Worm (Caenorhabditis elegans) whole organism, young adult: ENCODE results near the gene acox-1.6.
A peak's percentile ranks its signal among the peaks of the same experiment; 100 is the strongest.

Experiments
- B0035.1 ChIP-seq: sonication (generic microtip); optimal IDR thresholded peaks from 2 replicates; lab custom pipeline; 2016; ENCODE audit warnings: missing genetic modification characterization, mild to moderate bottlenecking, missing compliant biosample characterization, missing genotype, missing genetic modification reagents
- F39B2.1 ChIP-seq: fragments of 200-800 bp; sonication (Bioruptor generic); IDR thresholded peaks from 2 replicates; pipeline ENCODE4 v1.3.6; 2022; ENCODE audit warnings: missing genetic modification reagents, missing genetic modification characterization, missing compliant biosample characterization
- F49E8.2 ChIP-seq: sonication (generic microtip); optimal IDR thresholded peaks from 3 replicates; lab custom pipeline; 2017; ENCODE audit warnings: missing genetic modification characterization, mild to moderate bottlenecking, missing compliant biosample characterization, antibody characterized with exemption, moderate library complexity; ENCODE audit not compliant: insufficient read depth
- F57C9.4 ChIP-seq: sonication (generic microtip); optimal IDR thresholded peaks from 2 replicates; lab custom pipeline; 2017; ENCODE audit warnings: mild to moderate bottlenecking, missing genetic modification characterization, missing compliant biosample characterization
- K12H6.12 ChIP-seq: fragments of 200-800 bp; sonication (Bioruptor generic); optimal IDR thresholded peaks from 2 replicates; lab custom pipeline; 2018; ENCODE audit warnings: mild to moderate bottlenecking, missing genetic modification characterization, missing compliant biosample characterization
- Y53F4B.3 ChIP-seq: fragments of 200-800 bp; sonication (Bioruptor generic); IDR thresholded peaks from 2 replicates; pipeline ENCODE4 v1.3.6; 2022; ENCODE audit warnings: missing genetic modification reagents, missing genetic modification characterization, missing compliant biosample characterization
- Y53G8AR.9 ChIP-seq: fragments of 200-800 bp; sonication (Bioruptor generic); conservative IDR thresholded peaks from 2 replicates; pipeline ENCODE4 v1.3.6; 2022; ENCODE audit warnings: missing genetic modification reagents, missing genetic modification characterization, missing compliant biosample characterization
- aptf-3 ChIP-seq: fragments of 200-800 bp; sonication (Bioruptor generic); IDR thresholded peaks from 2 replicates; pipeline ENCODE4 v1.3.6; 2022; ENCODE audit warnings: missing genetic modification characterization, missing compliant biosample characterization
- attf-5 ChIP-seq: fragments of 200-800 bp; sonication (Bioruptor generic); optimal IDR thresholded peaks from 2 replicates; lab custom pipeline; 2018; ENCODE audit warnings: mild to moderate bottlenecking, missing genetic modification characterization, missing compliant biosample characterization
- ceh-27 ChIP-seq: fragments of 200-800 bp; sonication (Bioruptor generic); optimal IDR thresholded peaks from 2 replicates; lab custom pipeline; 2018; ENCODE audit warnings: mild to moderate bottlenecking, missing genetic modification characterization, moderate library complexity, missing compliant biosample characterization
- ceh-58 ChIP-seq: fragments of 200-800 bp; sonication (Bioruptor generic); IDR thresholded peaks from 2 replicates; pipeline ENCODE4 v1.3.6; 2022; ENCODE audit warnings: missing genetic modification characterization, missing compliant biosample characterization
- dox-1 ChIP-seq: fragments of 200-800 bp; sonication (Bioruptor generic); IDR thresholded peaks from 2 replicates; pipeline ENCODE4 v1.3.6; 2022; ENCODE audit warnings: missing genetic modification reagents, missing genetic modification characterization, missing compliant biosample characterization
- dpff-1 ChIP-seq: sonication (generic microtip); optimal IDR thresholded peaks from 2 replicates; lab custom pipeline; 2017; ENCODE audit warnings: mild to moderate bottlenecking, missing genetic modification characterization, missing compliant biosample characterization
- dpl-1 ChIP-seq: fragments of 150-350 bp; optimal IDR thresholded peaks from 2 replicates; lab custom pipeline; 2014; ENCODE audit warnings: missing biosample characterization, missing genetic modification reagents, missing genetic modification characterization
- gei-17 ChIP-seq: fragments of 200-800 bp; sonication (Bioruptor generic); optimal IDR thresholded peaks from 2 replicates; lab custom pipeline; 2018; ENCODE audit warnings: mild to moderate bottlenecking, missing genetic modification characterization, missing compliant biosample characterization
- him-1 ChIP-seq: sonication (generic microtip); optimal IDR thresholded peaks from 2 replicates; lab custom pipeline; 2016; ENCODE audit warnings: missing genotype, missing genetic modification reagents, missing genetic modification characterization, missing compliant biosample characterization
- hlh-26 ChIP-seq: fragments of 200-800 bp; sonication (Bioruptor generic); conservative IDR thresholded peaks from 2 replicates; pipeline ENCODE4 v1.3.6; 2022; ENCODE audit warnings: missing genetic modification reagents, missing genetic modification characterization, missing compliant biosample characterization
- hsf-1 ChIP-seq: fragments of 200-800 bp; sonication (Bioruptor generic); IDR thresholded peaks from 2 replicates; pipeline ENCODE4 v1.3.6; 2022; ENCODE audit warnings: missing genetic modification reagents, missing genetic modification characterization, missing compliant biosample characterization
- let-607 ChIP-seq, 2 experiments: fragments of 200-800 bp in 1 of 2; sonication (Bioruptor generic) in 1 of 2; sonication (generic microtip) in 1 of 2; optimal IDR thresholded peaks; 2 replicates each; lab custom pipeline; 2016 to 2018; ENCODE audit warnings: mild to moderate bottlenecking in 2 of 2, missing compliant biosample characterization in 2 of 2, missing genetic modification characterization in 2 of 2, moderate library complexity in 2 of 2, missing genotype in 1 of 2
- lin-35 ChIP-seq, 3 experiments: fragments of 150-350 bp in 2 of 3; sonication (generic microtip) in 1 of 3; optimal IDR thresholded peaks; 2 replicates each; lab custom pipeline; 2014 to 2018; ENCODE audit warnings: missing biosample characterization in 3 of 3, missing genetic modification characterization in 3 of 3, missing genetic modification reagents in 3 of 3
- mcd-1 ChIP-seq: fragments of 200-800 bp; sonication (Bioruptor generic); IDR thresholded peaks from 2 replicates; pipeline ENCODE4 v1.3.6; 2022; ENCODE audit warnings: missing genetic modification reagents, missing genetic modification characterization, missing compliant biosample characterization
- nhr-120 ChIP-seq: fragments of 200-800 bp; sonication (Bioruptor generic); IDR thresholded peaks from 2 replicates; pipeline ENCODE4 v1.3.6; 2022; ENCODE audit warnings: missing genetic modification characterization, missing compliant biosample characterization
- nhr-80 ChIP-seq: sonication (generic microtip); optimal IDR thresholded peaks from 2 replicates; lab custom pipeline; 2016; ENCODE audit warnings: missing genetic modification characterization, missing compliant biosample characterization
- rcor-1 ChIP-seq: fragments of 200-800 bp; sonication (Bioruptor generic); IDR thresholded peaks from 2 replicates; pipeline ENCODE4 v1.3.6; 2022; ENCODE audit warnings: missing genetic modification reagents, missing genetic modification characterization, missing compliant biosample characterization
- snpc-1.1 ChIP-seq: sonication (generic microtip); optimal IDR thresholded peaks from 2 replicates; lab custom pipeline; 2017; ENCODE audit warnings: missing genetic modification characterization, mild to moderate bottlenecking, missing compliant biosample characterization, antibody characterized with exemption, moderate library complexity, missing genotype, missing genetic modification reagents; ENCODE audit not compliant: insufficient read depth
- snpc-4 ChIP-seq, 5 experiments: fragments of 150-350 bp in 1 of 5; sonication (generic microtip) in 4 of 5; optimal IDR thresholded peaks; 2 replicates each; lab custom pipeline; 2014 to 2018; ENCODE audit warnings: missing genetic modification characterization in 5 of 5, missing biosample characterization in 3 of 5, antibody characterized with exemption in 2 of 5, mild to moderate bottlenecking in 2 of 5, missing compliant biosample characterization in 2 of 5, missing genotype in 2 of 5, moderate library complexity in 2 of 5, missing genetic modification reagents in 1 of 5
- somi-1 ChIP-seq: fragments of 200-800 bp; sonication (Bioruptor generic); optimal IDR thresholded peaks from 2 replicates; lab custom pipeline; 2018; ENCODE audit warnings: mild to moderate bottlenecking, missing genetic modification characterization, missing compliant biosample characterization
- ztf-18 ChIP-seq: sonication (generic microtip); optimal IDR thresholded peaks from 2 replicates; lab custom pipeline; 2016; ENCODE audit warnings: missing genotype, mild to moderate bottlenecking, missing genetic modification characterization, missing compliant biosample characterization
- ztf-28 ChIP-seq: fragments of 200-800 bp; sonication (Bioruptor generic); IDR thresholded peaks from 2 replicates; pipeline ENCODE4 v1.3.6; 2022; ENCODE audit warnings: missing genetic modification reagents, missing genetic modification characterization, missing compliant biosample characterization
- ztf-6 ChIP-seq: fragments of 200-800 bp; sonication (Bioruptor generic); IDR thresholded peaks from 2 replicates; pipeline ENCODE4 v1.3.6; 2022; ENCODE audit warnings: missing genetic modification reagents, missing genetic modification characterization, missing compliant biosample characterization

The acox-1.6 gene

DNA sequence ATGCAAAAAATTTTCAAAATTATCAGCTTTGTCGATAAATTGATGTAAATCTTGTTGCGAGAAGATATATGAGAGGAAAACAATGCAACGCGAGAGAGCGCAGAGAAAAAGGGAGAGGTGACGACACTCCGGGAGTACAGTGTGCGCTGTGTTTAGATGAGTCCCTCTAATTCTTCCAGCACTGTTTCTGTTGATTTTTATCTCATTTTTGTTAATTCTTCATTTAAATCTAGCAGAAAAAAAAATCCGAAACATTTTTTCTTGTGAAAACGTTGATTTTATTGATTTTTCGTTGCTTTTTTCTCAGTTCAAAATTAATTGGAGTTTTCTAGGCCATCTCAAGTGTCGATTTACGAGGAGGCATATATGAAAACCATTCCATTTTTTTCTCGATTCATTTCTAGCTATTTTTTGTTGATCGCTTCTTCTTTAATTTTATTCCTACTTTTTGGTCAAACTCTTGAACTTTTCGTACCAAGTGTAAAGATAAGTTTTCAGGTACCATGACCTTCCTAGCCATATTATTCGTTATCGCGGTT is 11.1 kb upstream of the acox-1.6 start, which contains the start of gene acl-1 (continued):
- peak in 1 of 2 experiments; percentile 76 for TF ChIP-seq let-607 (tag; optimal IDR thresholded peaks at IDR 0.05; lab: Kevin White, UChicago)
- TF ChIP-seq somi-1 (GFP tag; lab: Kevin White, UChicago) = peak; percentile 37
- peak; percentile 82 for TF ChIP-seq K12H6.12 (tag; lab: Kevin White, UChicago)
- no peak for TF ChIP-seq F39B2.1 (GFP tag; lab: Robert Waterston, UW)
- peak; percentile 45 for TF ChIP-seq ceh-27 (GFP tag; lab: Kevin White, UChicago)
- TF ChIP-seq lin-35 (GFP tag; optimal IDR thresholded peaks at IDR 0.05; lab: Kevin White, UChicago) = peak in 1 of 3 experiments; percentile 39
- TF ChIP-seq dpff-1 (tag; lab: Kevin White, UChicago) = no peak
- peak; percentile 29; the same call in 1 of the 2 replicates for TF ChIP-seq rcor-1 (GFP tag; lab: Robert Waterston, UW)
- TF ChIP-seq snpc-4 (GFP tag; optimal IDR thresholded peaks at IDR 0.05; lab: Kevin White, UChicago) = no peak
- TF ChIP-seq snpc-4 (tag; optimal IDR thresholded peaks at IDR 0.05; lab: Kevin White, UChicago) = peak in 2 of 4 experiments; percentile 30 to 55
- TF ChIP-seq mcd-1 (GFP tag; lab: Robert Waterston, UW) = peak; percentile 42; the same call in 1 of the 2 replicates
- TF ChIP-seq Y53F4B.3 (GFP tag; lab: Robert Waterston, UW) = no peak
- TF ChIP-seq nhr-120 (GFP tag; lab: Robert Waterston, UW) = no peak
- peak; percentile 26 for TF ChIP-seq snpc-1.1 (tag; lab: Kevin White, UChicago)
- TF ChIP-seq gei-17 (GFP tag; lab: Kevin White, UChicago) = peak; percentile 21
- peak; percentile 15; the same call in 1 of the 2 replicates for TF ChIP-seq dox-1 (GFP tag; lab: Robert Waterston, UW)
- peak; percentile 20 for TF ChIP-seq F57C9.4 (tag; lab: Kevin White, UChicago)
- TF ChIP-seq aptf-3 = no peak

DNA sequence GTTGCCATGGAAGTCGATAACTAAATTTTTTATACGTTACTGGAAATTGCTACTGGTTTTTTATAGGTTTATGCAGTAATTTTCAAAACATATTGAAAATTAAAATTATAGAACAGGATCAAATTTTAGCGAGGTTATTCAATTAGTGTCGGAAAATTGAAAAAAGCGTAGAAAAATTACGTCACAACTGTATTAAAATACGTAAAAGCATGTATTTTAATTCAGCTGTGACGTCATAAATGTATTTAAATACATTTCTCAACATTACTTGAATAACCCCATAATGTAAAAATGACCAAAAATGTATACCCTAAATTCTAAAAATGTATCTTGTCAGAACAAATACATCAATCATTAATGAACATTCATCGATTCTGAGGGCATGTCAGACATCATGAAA is 10.5 kb upstream of the acox-1.6 start:
- TF ChIP-seq hlh-26 (GFP tag; lab: Robert Waterston, UW) = no peak
- no peak for TF ChIP-seq ceh-58
- TF ChIP-seq F49E8.2 (tag; lab: Kevin White, UChicago) = no peak
- no peak for TF ChIP-seq B0035.1 (tag; lab: Kevin White, UChicago)
- TF ChIP-seq ztf-18 = no peak

DNA sequence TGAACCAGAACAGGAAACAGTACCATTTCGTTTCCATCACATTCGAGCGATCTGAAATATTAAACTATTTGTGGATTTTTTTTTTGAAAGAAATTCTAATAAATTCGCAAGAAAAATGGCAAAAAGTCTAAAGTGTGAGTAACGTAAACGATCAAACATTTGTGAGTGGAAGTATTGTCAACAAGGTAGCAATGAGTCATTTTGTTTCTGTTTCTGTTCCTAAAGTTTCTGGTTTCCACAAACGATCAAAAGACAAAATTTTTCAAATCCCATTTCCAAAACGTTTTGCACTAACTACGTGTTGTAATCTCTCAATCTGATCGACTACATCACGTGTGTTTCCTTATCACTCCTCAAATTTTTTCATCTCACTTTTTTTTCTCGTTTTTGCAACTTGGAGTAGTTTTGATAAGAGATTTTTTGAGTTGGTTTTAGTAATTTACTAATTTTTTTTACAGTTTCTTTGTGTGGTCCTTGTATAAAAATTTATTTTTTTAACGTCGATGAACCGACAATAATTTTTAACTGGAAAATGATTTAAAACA is 9.3 kb upstream of the acox-1.6 start, which contains the start of gene F59F4.3:
F59F4.3 (minus strand) TSS at position 51 of the 545 bp plus-strand sequence.
- TF ChIP-seq him-1 (tag; lab: Kevin White, UChicago) = no peak
- TF ChIP-seq hsf-1 = no peak
- TF ChIP-seq nhr-80 (tag; lab: Kevin White, UChicago) = peak; percentile 22
- no peak for TF ChIP-seq attf-5 (GFP tag; lab: Kevin White, UChicago)
- no peak for TF ChIP-seq dpl-1 (GFP tag; lab: Kevin White, UChicago)
- no peak for TF ChIP-seq Y53G8AR.9

DNA sequence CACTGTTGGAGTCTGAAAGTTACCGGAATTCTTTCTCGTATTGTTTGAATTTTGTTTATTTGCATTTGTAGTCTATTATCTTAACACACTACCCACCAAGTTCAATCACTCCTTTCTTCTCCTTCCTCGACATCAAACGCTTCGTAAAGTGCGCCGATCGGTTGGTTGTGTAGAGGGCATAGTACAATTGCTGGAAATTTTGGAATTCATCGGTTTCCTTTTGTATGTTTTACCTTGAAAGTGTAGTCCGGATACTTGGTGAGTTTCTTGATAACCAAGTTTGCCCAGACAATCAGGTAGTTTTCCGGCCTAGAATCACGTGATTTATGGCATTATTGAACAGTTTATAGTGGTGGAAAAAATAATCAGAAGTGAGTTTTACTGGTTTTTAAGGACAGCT is 8.2 kb upstream of the acox-1.6 start:
- TF ChIP-seq nhr-80 (tag; lab: Kevin White, UChicago) (peak; percentile 33), ztf-28 (no peak)

DNA sequence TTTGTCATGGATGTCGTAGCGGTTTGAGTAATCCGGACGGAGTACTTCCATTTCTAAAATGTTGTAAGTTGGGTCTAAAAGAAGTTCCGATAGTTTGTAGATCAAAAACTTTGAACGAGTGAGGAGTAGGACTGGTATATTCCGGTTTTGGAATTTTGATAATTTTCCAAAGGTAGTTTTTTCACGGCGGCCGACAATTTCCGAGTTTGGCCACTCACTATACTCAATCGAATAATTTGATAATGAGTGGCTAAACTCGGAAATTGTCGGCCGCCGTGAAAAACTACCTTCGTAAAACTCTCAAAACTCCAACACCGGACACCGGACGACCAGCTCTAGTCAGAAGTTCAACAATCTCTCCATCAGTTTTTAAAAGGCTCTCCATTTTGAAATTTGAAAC is 6.0 kb upstream of the acox-1.6 start:
- TF ChIP-seq ztf-6 (no peak), snpc-4 (GFP tag; optimal IDR thresholded peaks at IDR 0.05; lab: Kevin White, UChicago) (no peak), snpc-4 (tag; optimal IDR thresholded peaks at IDR 0.05; lab: Kevin White, UChicago) (peak in 3 of 4 experiments; percentile 22 to 84 (median 71))
